Worm (Caenorhabditis elegans): ENCODE data around the gene eat-3.

Gene eat-3

ce11 chrII:9331343-9331742 lies 6.7 kb downstream of the eat-3 start, which contains the start of gene eif-3.F:
Gene eif-3.F, plus strand, starts transcription at chrII:9331643.
- no peak for TF ChIP-seq nhr-12 (tag; optimal IDR thresholded peaks at IDR 0.05)
- TF ChIP-seq mab-5 (tag; optimal IDR thresholded peaks at IDR 0.05): no peak
- no peak for TF ChIP-seq ztf-11 (tag; optimal IDR thresholded peaks at IDR 0.05)
- TF ChIP-seq zip-8 (tag; optimal IDR thresholded peaks at IDR 0.05): no peak
- TF ChIP-seq ces-1 (GFP tag; optimal IDR thresholded peaks at IDR 0.05): no peak
- TF ChIP-seq bed-3 (GFP tag; optimal IDR thresholded peaks at IDR 0.05): no peak
- TF ChIP-seq hlh-1 (tag; optimal IDR thresholded peaks at IDR 0.05): no peak
- TF ChIP-seq cnd-1 (tag; optimal IDR thresholded peaks at IDR 0.05): no peak
- no peak for TF ChIP-seq lin-13 (tag; optimal IDR thresholded peaks at IDR 0.05)
- no peak for TF ChIP-seq M03D4.4 (tag; optimal IDR thresholded peaks at IDR 0.05)
- TF ChIP-seq blmp-1 (tag; optimal IDR thresholded peaks at IDR 0.05): no peak
- TF ChIP-seq ham-2 (GFP tag; optimal IDR thresholded peaks at IDR 0.05): no peak
- no peak for TF ChIP-seq unc-39 (tag; optimal IDR thresholded peaks at IDR 0.05)
- TF ChIP-seq lin-32 (GFP tag; optimal IDR thresholded peaks at IDR 0.05): no peak

- TF ChIP-seq unc-39 (tag; optimal IDR thresholded peaks at IDR 0.05) (no peak), flh-1 (GFP tag; optimal IDR thresholded peaks at IDR 0.05) (no peak), mep-1 (tag; optimal IDR thresholded peaks at IDR 0.05) (no peak)
Measured at ce11 chrII:9333034-9333433, 8.4 kb downstream of the eat-3 start.

- TF ChIP-seq elt-1 (tag; optimal IDR thresholded peaks at IDR 0.05; ENCODE audit: borderline replicate concordance, insufficient read depth) (no peak), lsy-2 (tag; optimal IDR thresholded peaks at IDR 0.05) (no peak), pha-4 (tag; optimal IDR thresholded peaks at IDR 0.05) (no peak), cnd-1 (tag; optimal IDR thresholded peaks at IDR 0.05) (no peak), blmp-1 (tag; optimal IDR thresholded peaks at IDR 0.05) (no peak), zip-8 (tag; optimal IDR thresholded peaks at IDR 0.05) (no peak), drap-1 (GFP tag; optimal IDR thresholded peaks at IDR 0.05) (no peak), nhr-28 (tag; optimal IDR thresholded peaks at IDR 0.05) (no peak), ceh-83 (GFP tag; optimal IDR thresholded peaks at IDR 0.05) (no peak), flh-1 (GFP tag; optimal IDR thresholded peaks at IDR 0.05) (no peak), sptf-1 (tag; optimal IDR thresholded peaks at IDR 0.05) (no peak), bed-3 (GFP tag; optimal IDR thresholded peaks at IDR 0.05) (no peak), mls-2 (tag; optimal IDR thresholded peaks at IDR 0.05) (no peak), hlh-1 (tag; optimal IDR thresholded peaks at IDR 0.05) (no peak), ztf-11 (tag; optimal IDR thresholded peaks at IDR 0.05) (no peak), mep-1 (tag; optimal IDR thresholded peaks at IDR 0.05) (no peak), elt-3 (tag; optimal IDR thresholded peaks at IDR 0.05) (no peak), nhr-237 (tag; optimal IDR thresholded peaks at IDR 0.05) (no peak), tbx-8 (GFP tag; optimal IDR thresholded peaks at IDR 0.05) (no peak)
Measured at ce11 chrII:9333714-9334113, 9.0 kb downstream of the eat-3 start, which contains the start of gene scp-1. Gene scp-1, plus strand, starts transcription at chrII:9334014.

DNA sequence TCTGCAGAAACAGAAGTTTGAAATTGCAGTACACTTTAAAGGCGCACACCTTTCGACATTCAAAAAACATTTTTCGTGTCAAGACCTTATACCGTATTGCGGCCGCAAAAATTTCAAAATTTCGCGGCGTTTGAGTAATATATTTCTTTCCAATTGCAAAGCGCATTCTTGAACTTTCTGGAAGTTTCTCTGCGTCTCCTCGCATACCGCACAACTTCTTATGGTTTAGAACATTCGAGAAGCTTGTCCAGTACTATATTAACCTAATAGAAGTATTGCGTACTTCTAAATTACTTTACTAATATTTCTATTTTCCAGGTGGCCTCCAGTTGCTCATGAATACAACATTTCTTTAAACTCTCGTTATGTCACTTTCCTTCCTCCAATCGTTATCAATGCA lies 12.0 kb downstream of the eat-3 start:
- TF ChIP-seq elt-3 (tag; optimal IDR thresholded peaks at IDR 0.05) (no peak), nhr-12 (tag; optimal IDR thresholded peaks at IDR 0.05) (no peak), unc-39 (tag; optimal IDR thresholded peaks at IDR 0.05) (no peak), lin-32 (GFP tag; optimal IDR thresholded peaks at IDR 0.05) (no peak), elt-1 (tag; optimal IDR thresholded peaks at IDR 0.05; ENCODE audit: borderline replicate concordance, insufficient read depth) (no peak), drap-1 (GFP tag; optimal IDR thresholded peaks at IDR 0.05) (no peak), ces-1 (GFP tag; optimal IDR thresholded peaks at IDR 0.05) (no peak), unc-120 (tag; optimal IDR thresholded peaks at IDR 0.05; ENCODE audit: poor library complexity, severe bottlenecking) (no peak), hlh-1 (tag; optimal IDR thresholded peaks at IDR 0.05) (no peak), unc-62 (GFP tag; optimal IDR thresholded peaks at IDR 0.05) (no peak), blmp-1 (tag; optimal IDR thresholded peaks at IDR 0.05) (no peak), M03D4.4 (tag; optimal IDR thresholded peaks at IDR 0.05) (no peak), ztf-11 (tag; optimal IDR thresholded peaks at IDR 0.05) (no peak), nhr-28 (tag; optimal IDR thresholded peaks at IDR 0.05) (no peak), lsy-2 (tag; optimal IDR thresholded peaks at IDR 0.05) (no peak), sem-2 (GFP tag; optimal IDR thresholded peaks at IDR 0.05) (no peak), nhr-2 (tag; optimal IDR thresholded peaks at IDR 0.05) (no peak), mep-1 (tag; optimal IDR thresholded peaks at IDR 0.05) (no peak)

ce11 chrII:9338859-9339258 lies 14.2 kb downstream of the eat-3 start, which contains the start of gene ttll-12:
Gene ttll-12, plus strand, starts transcription at chrII:9338997.
- TF ChIP-seq nhr-76 (tag; optimal IDR thresholded peaks at IDR 0.05): no peak
- no peak for TF ChIP-seq lsy-2 (tag; optimal IDR thresholded peaks at IDR 0.05)
- TF ChIP-seq mab-5 (tag; optimal IDR thresholded peaks at IDR 0.05): no peak
- TF ChIP-seq blmp-1 (tag; optimal IDR thresholded peaks at IDR 0.05): no peak
- TF ChIP-seq ztf-11 (tag; optimal IDR thresholded peaks at IDR 0.05): no peak
- no peak for TF ChIP-seq M03D4.4 (tag; optimal IDR thresholded peaks at IDR 0.05)
- no peak for TF ChIP-seq lin-13 (tag; optimal IDR thresholded peaks at IDR 0.05)
- TF ChIP-seq mls-2 (tag; optimal IDR thresholded peaks at IDR 0.05): no peak

Data from whole organism, mixed stage, embryonic.